Worm (Caenorhabditis elegans) whole organism, mixed stage, embryonic: ENCODE results near the gene immp-1.

Experiments used
- elt-1 ChIP-seq: sonication (generic microtip); optimal IDR thresholded peaks from 2 replicates; lab custom pipeline; 2017; ENCODE audit warnings: missing genetic modification characterization, mild to moderate bottlenecking, missing compliant biosample characterization, antibody characterized with exemption, moderate library complexity, borderline replicate concordance; ENCODE audit not compliant: insufficient read depth
- elt-3 ChIP-seq: fragments of 150-350 bp; optimal IDR thresholded peaks from 2 replicates; lab custom pipeline; 2014; ENCODE audit warnings: missing biosample characterization, missing genetic modification characterization
- hlh-1 ChIP-seq: fragments of 150-350 bp; optimal IDR thresholded peaks from 2 replicates; lab custom pipeline; 2014; ENCODE audit warnings: missing biosample characterization, missing genetic modification reagents, missing genetic modification characterization
- lin-13 ChIP-seq: fragments of 150-350 bp; optimal IDR thresholded peaks from 2 replicates; lab custom pipeline; 2014; ENCODE audit warnings: missing biosample characterization, missing genetic modification characterization
- lin-32 ChIP-seq: fragments of 200-800 bp; sonication (Bioruptor generic); optimal IDR thresholded peaks from 2 replicates; lab custom pipeline; 2018; ENCODE audit warnings: mild to moderate bottlenecking, missing genetic modification characterization, missing compliant biosample characterization
- lsy-2 ChIP-seq: fragments of 150-350 bp; optimal IDR thresholded peaks from 2 replicates; lab custom pipeline; 2014; ENCODE audit warnings: missing biosample characterization, missing genetic modification characterization
- mab-5 ChIP-seq: fragments of 150-350 bp; optimal IDR thresholded peaks from 2 replicates; lab custom pipeline; 2014; ENCODE audit warnings: missing biosample characterization, missing genetic modification characterization
- mep-1 ChIP-seq: fragments of 150-350 bp; optimal IDR thresholded peaks from 2 replicates; lab custom pipeline; 2017; ENCODE audit warnings: missing biosample characterization, missing genetic modification reagents, missing genetic modification characterization, inconsistent platforms
- nhr-12 ChIP-seq: fragments of 150-350 bp; optimal IDR thresholded peaks from 2 replicates; lab custom pipeline; 2014; ENCODE audit warnings: missing biosample characterization, missing genetic modification characterization
- nhr-28 ChIP-seq: fragments of 150-350 bp; optimal IDR thresholded peaks from 2 replicates; lab custom pipeline; 2014; ENCODE audit warnings: missing biosample characterization, missing genetic modification characterization
- pha-4 ChIP-seq: fragments of 150-350 bp; optimal IDR thresholded peaks from 2 replicates; lab custom pipeline; 2018; ENCODE audit warnings: missing biosample characterization, missing genetic modification reagents, missing genetic modification characterization
- snpc-4 ChIP-seq: fragments of 150-350 bp; optimal IDR thresholded peaks from 2 replicates; lab custom pipeline; 2014; ENCODE audit warnings: missing biosample characterization, missing genetic modification characterization
- sptf-1 ChIP-seq: sonication (generic microtip); optimal IDR thresholded peaks from 2 replicates; lab custom pipeline; 2017; ENCODE audit warnings: mild to moderate bottlenecking, missing genetic modification characterization, moderate library complexity, missing compliant biosample characterization
- ztf-11 ChIP-seq: fragments of 150-350 bp; optimal IDR thresholded peaks from 2 replicates; lab custom pipeline; 2014; ENCODE audit warnings: missing biosample characterization, missing genetic modification characterization

DNA sequence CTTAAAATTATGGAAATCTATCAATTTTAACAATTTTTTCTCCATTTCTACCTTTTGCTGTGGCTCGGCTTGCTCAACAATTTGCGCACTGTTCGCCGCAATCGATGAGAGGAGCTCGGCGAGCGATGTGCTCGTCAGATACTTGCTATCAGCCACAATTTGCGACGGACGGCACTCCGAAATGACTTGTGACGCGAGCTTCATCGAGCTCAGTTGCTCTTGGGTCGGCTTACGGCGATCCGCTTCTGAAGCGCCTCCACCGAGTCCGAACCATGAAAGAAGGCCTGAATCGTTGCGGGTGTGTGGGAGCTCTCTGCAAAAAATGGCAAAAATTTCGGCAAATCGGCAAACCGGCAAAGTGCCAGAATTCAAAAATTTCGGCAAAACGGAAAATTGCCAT is 14.1 kb upstream of the immp-1 start:
- TF ChIP-seq hlh-1 = no peak
- no peak for TF ChIP-seq lin-13
- TF ChIP-seq nhr-28 (tag; lab: Kevin White, UChicago) = no peak
- no peak for TF ChIP-seq elt-3 (tag; lab: Kevin White, UChicago)
- no peak for TF ChIP-seq pha-4 (tag; lab: Kevin White, UChicago)
- TF ChIP-seq nhr-12 (tag; lab: Kevin White, UChicago) = no peak
- no peak for TF ChIP-seq lsy-2
- TF ChIP-seq lin-32 = no peak
- no peak for TF ChIP-seq ztf-11 (tag; lab: Kevin White, UChicago)
- TF ChIP-seq sptf-1 (tag; lab: Kevin White, UChicago) = no peak
- no peak for TF ChIP-seq mab-5
- TF ChIP-seq mep-1 (tag; lab: Kevin White, UChicago) = no peak
- no peak for TF ChIP-seq elt-1
- TF ChIP-seq snpc-4 (tag; lab: Kevin White, UChicago) = no peak
